Worm (Caenorhabditis elegans): ENCODE measurements around the gene B0228.1.

DNA sequence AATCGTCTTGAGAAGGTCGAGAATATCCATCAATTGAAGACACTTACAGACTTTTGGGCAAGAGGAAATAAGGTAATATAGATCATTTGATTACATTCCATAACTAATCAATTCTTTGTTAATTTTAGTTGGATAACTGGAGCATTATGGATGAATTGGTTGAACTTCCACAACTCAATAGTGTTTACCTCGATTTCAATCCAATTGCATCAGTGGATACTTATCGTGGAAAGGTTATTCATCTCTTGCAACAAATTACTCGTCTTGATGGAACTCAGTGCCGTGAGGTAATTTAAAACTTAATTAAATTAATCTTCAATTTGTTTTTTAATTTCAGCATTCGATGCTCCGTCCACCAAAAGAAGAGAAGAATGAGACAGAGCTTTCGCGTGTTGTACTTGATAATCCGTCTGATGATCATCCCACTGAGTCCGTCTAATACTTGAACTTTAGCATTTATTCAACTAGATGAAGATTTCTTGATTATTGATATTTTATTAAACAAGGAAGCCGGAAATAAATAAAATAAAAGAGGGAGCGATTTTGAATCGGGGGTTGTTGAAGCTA is 18.4 kb downstream of the B0228.1 start:
- no peak for TF ChIP-seq ceh-2 (tag; optimal IDR thresholded peaks at IDR 0.05)
- TF ChIP-seq ref-2 (tag; optimal IDR thresholded peaks at IDR 0.05), result no peak
- TF ChIP-seq unc-86 (tag; optimal IDR thresholded peaks at IDR 0.05), result no peak
- no peak for TF ChIP-seq fkh-10 (GFP tag; optimal IDR thresholded peaks at IDR 0.05)
- no peak for TF ChIP-seq hlh-8 (tag; optimal IDR thresholded peaks at IDR 0.05)
- TF ChIP-seq tbx-2 (tag; optimal IDR thresholded peaks at IDR 0.05), result no peak

All from whole organism, late embryonic.